Worm (Caenorhabditis elegans) whole organism, midembryonic: ENCODE data around the gene C33E10.1.
"Not testable (repeated sequence)": the region's sequence is repeated elsewhere in the genome, so short reads cannot be mapped to it uniquely, and the experiment has no call there.

Experiments used
- flt-1 ChIP-seq: fragments of 200-800 bp; sonication (Bioruptor generic); IDR thresholded peaks from 2 replicates; pipeline ENCODE4 v1.3.6; 2022; ENCODE audit warnings: missing genetic modification characterization, missing compliant biosample characterization
- klf-2 ChIP-seq: fragments of 200-800 bp; sonication (Bioruptor generic); conservative IDR thresholded peaks from 2 replicates; pipeline ENCODE4 v1.3.6; 2022; ENCODE audit warnings: missing genetic modification reagents, missing genetic modification characterization, missing compliant biosample characterization
- med-1 ChIP-seq: sonication (generic microtip); optimal IDR thresholded peaks from 2 replicates; lab custom pipeline; 2017; ENCODE audit warnings: missing genetic modification characterization, mild to moderate bottlenecking, missing compliant biosample characterization, antibody characterized with exemption, missing genetic modification reagents; ENCODE audit not compliant: insufficient read depth
- ztf-29 ChIP-seq: fragments of 200-800 bp; sonication (Bioruptor generic); IDR thresholded peaks from 2 replicates; pipeline ENCODE4 v1.3.6; 2022; ENCODE audit warnings: missing genetic modification reagents, missing genetic modification characterization, missing compliant biosample characterization

- TF ChIP-seq med-1 (GFP tag; lab: Kevin White, UChicago); ztf-29 (GFP tag; lab: Robert Waterston, UW); klf-2 (GFP tag; lab: Robert Waterston, UW): not testable (repeated sequence)
- peak; percentile 30; the same call in 1 of the 2 replicates for TF ChIP-seq flt-1 (GFP tag; lab: Robert Waterston, UW)
Observed at ce11 chrX:17304920-17305319, at the start of gene C33E10.1.
